Fruit fly (Drosophila melanogaster) whole organism, embryonic: Measurements from ENCODE around the gene CG14646.

Experiments used
- ATbp ChIP-seq: fragments of 200-800 bp; sonication (Bioruptor generic); optimal IDR thresholded peaks from 2 replicates; lab custom pipeline; 2017; ENCODE audit warnings: missing biosample characterization, mild to moderate bottlenecking, missing genetic modification characterization, missing genetic modification reagents
- Ada2b ChIP-seq: fragments of 200-800 bp; sonication (Bioruptor generic); IDR thresholded peaks from 2 replicates; pipeline ENCODE4 v1.3.6; 2022; ENCODE audit warnings: missing biosample characterization, missing genetic modification characterization
- Atf6 ChIP-seq: fragments of 200-800 bp; sonication (Bioruptor generic); IDR thresholded peaks from 2 replicates; pipeline ENCODE4 v1.3.6; 2022; ENCODE audit warnings: missing biosample characterization, missing genetic modification characterization
- B-H1 ChIP-seq: fragments of 200-800 bp; sonication (Bioruptor generic); IDR thresholded peaks from 3 replicates; pipeline ENCODE4 v1.3.6; 2022; ENCODE audit warnings: missing biosample characterization, missing genetic modification characterization
- Bteb2 ChIP-seq: fragments of 200-800 bp; sonication (Bioruptor generic); optimal IDR thresholded peaks from 2 replicates; lab custom pipeline; 2016; ENCODE audit warnings: missing biosample characterization, missing genetic modification characterization
- CG10209 ChIP-seq: fragments of 200-800 bp; sonication (Bioruptor generic); optimal IDR thresholded peaks from 3 replicates; lab custom pipeline; 2017; ENCODE audit warnings: missing biosample characterization, mild to moderate bottlenecking, missing genetic modification characterization, missing genetic modification reagents
- CG10274 ChIP-seq: fragments of 200-800 bp; sonication (Bioruptor generic); optimal IDR thresholded peaks from 3 replicates; lab custom pipeline; 2017; ENCODE audit warnings: missing biosample characterization, mild to moderate bottlenecking, missing genetic modification characterization
- CG11247 ChIP-seq: fragments of 200-800 bp; sonication (Bioruptor generic); IDR thresholded peaks from 2 replicates; pipeline ENCODE4 v1.3.6; 2022; ENCODE audit warnings: missing biosample characterization, missing genetic modification characterization
- CG12155 ChIP-seq: fragments of 200-800 bp; sonication (Bioruptor generic); optimal IDR thresholded peaks from 3 replicates; lab custom pipeline; 2016; ENCODE audit warnings: missing biosample characterization, missing genetic modification characterization
- CG13424 ChIP-seq: fragments of 200-800 bp; sonication (Bioruptor generic); optimal IDR thresholded peaks from 2 replicates; lab custom pipeline; 2019; ENCODE audit warnings: missing biosample characterization, mild to moderate bottlenecking, missing genetic modification characterization, moderate library complexity
- CG17568 ChIP-seq: fragments of 200-800 bp; sonication (Bioruptor generic); optimal IDR thresholded peaks from 2 replicates; lab custom pipeline; 2018; ENCODE audit warnings: missing biosample characterization, mild to moderate bottlenecking, missing genetic modification characterization, moderate library complexity
- CG2712 ChIP-seq: fragments of 200-800 bp; optimal IDR thresholded peaks from 3 replicates; lab custom pipeline; 2019; ENCODE audit warnings: missing biosample characterization, mild to moderate bottlenecking, missing genetic modification characterization, moderate library complexity
- CG3163 ChIP-seq: fragments of 200-800 bp; sonication (Bioruptor generic); optimal IDR thresholded peaks from 3 replicates; lab custom pipeline; 2016; ENCODE audit warnings: missing biosample characterization, missing genetic modification characterization
- CG32532 ChIP-seq: fragments of 200-800 bp; sonication (Bioruptor generic); IDR thresholded peaks from 2 replicates; pipeline ENCODE4 v1.3.6; 2022; ENCODE audit warnings: missing biosample characterization, missing genetic modification characterization
- CG33213 ChIP-seq: fragments of 200-800 bp; sonication (Bioruptor generic); optimal IDR thresholded peaks from 3 replicates; lab custom pipeline; 2016; ENCODE audit warnings: missing biosample characterization, missing genetic modification characterization
- CG34376 ChIP-seq: fragments of 200-800 bp; sonication (Bioruptor generic); optimal IDR thresholded peaks from 2 replicates; lab custom pipeline; 2018; ENCODE audit warnings: missing biosample characterization, mild to moderate bottlenecking, missing genetic modification characterization
- CG34422 ChIP-seq: fragments of 200-800 bp; sonication (Bioruptor generic); IDR thresholded peaks from 3 replicates; pipeline ENCODE4 v1.3.6; 2022; ENCODE audit warnings: missing biosample characterization, missing genetic modification characterization
- CG4282 ChIP-seq: fragments of 200-800 bp; sonication (Bioruptor generic); optimal IDR thresholded peaks from 2 replicates; lab custom pipeline; 2016; ENCODE audit warnings: missing biosample characterization, missing genetic modification characterization
- CG4424 ChIP-seq: fragments of 200-800 bp; sonication (Bioruptor generic); optimal IDR thresholded peaks from 3 replicates; lab custom pipeline; 2016; ENCODE audit warnings: missing biosample characterization, missing genetic modification characterization
- CG6813 ChIP-seq: fragments of 200-800 bp; sonication (Bioruptor generic); optimal IDR thresholded peaks from 2 replicates; lab custom pipeline; 2017; ENCODE audit warnings: missing biosample characterization, missing genetic modification characterization, mild to moderate bottlenecking, moderate library complexity, missing genetic modification reagents
- CG7928 ChIP-seq: fragments of 200-800 bp; sonication (Bioruptor generic); optimal IDR thresholded peaks from 2 replicates; lab custom pipeline; 2017; ENCODE audit warnings: missing biosample characterization, mild to moderate bottlenecking, missing genetic modification characterization
- CG8089 ChIP-seq: fragments of 200-800 bp; sonication (Bioruptor generic); optimal IDR thresholded peaks from 3 replicates; lab custom pipeline; 2016; ENCODE audit warnings: missing biosample characterization, missing genetic modification characterization
- CG8359 ChIP-seq: fragments of 200-800 bp; sonication (Bioruptor generic); optimal IDR thresholded peaks from 2 replicates; lab custom pipeline; 2017; ENCODE audit warnings: missing biosample characterization, mild to moderate bottlenecking, missing genetic modification characterization, borderline replicate concordance
- CG9215 ChIP-seq: fragments of 200-800 bp; sonication (Bioruptor generic); IDR thresholded peaks from 2 replicates; pipeline ENCODE4 v1.3.6; 2022; ENCODE audit warnings: missing biosample characterization, missing genetic modification characterization
- CoRest ChIP-seq: fragments of 200-800 bp; sonication (Bioruptor generic); optimal IDR thresholded peaks from 3 replicates; lab custom pipeline; 2018; ENCODE audit warnings: missing biosample characterization, mild to moderate bottlenecking, missing genetic modification characterization, moderate library complexity
- Dll ChIP-seq: fragments of 200-800 bp; sonication (Bioruptor generic); IDR thresholded peaks from 4 replicates; pipeline ENCODE4 v1.3.6; 2022; ENCODE audit warnings: missing biosample characterization, missing genetic modification characterization; ENCODE audit not compliant: partially characterized antibody
- Doc2 ChIP-seq: fragments of 200-800 bp; sonication (Bioruptor generic); IDR thresholded peaks from 2 replicates; pipeline ENCODE4 v1.3.6; 2022; ENCODE audit warnings: missing biosample characterization, missing genetic modification characterization
- E2f1 ChIP-seq: fragments of 200-800 bp; sonication (Bioruptor generic); IDR thresholded peaks from 2 replicates; pipeline ENCODE4 v1.3.6; 2022; ENCODE audit warnings: missing biosample characterization, missing genetic modification characterization
- NC2β ChIP-seq: fragments of 200-800 bp; sonication (Bioruptor generic); optimal IDR thresholded peaks from 2 replicates; lab custom pipeline; 2016; ENCODE audit warnings: missing biosample characterization, missing genetic modification characterization
- Six4 ChIP-seq: fragments of 200-800 bp; sonication (Bioruptor generic); optimal IDR thresholded peaks from 2 replicates; lab custom pipeline; 2016; ENCODE audit warnings: missing biosample characterization, missing genetic modification characterization
- TFAM ChIP-seq: fragments of 200-800 bp; sonication (Bioruptor generic); optimal IDR thresholded peaks from 2 replicates; lab custom pipeline; 2017; ENCODE audit warnings: missing biosample characterization, missing genetic modification characterization, inconsistent platforms
- bsh ChIP-seq, 2 experiments: fragments of 200-800 bp; sonication (Bioruptor generic); optimal IDR thresholded peaks; 2 replicates each; lab custom pipeline; 2017 to 2018; ENCODE audit warnings: mild to moderate bottlenecking in 2 of 2, missing biosample characterization in 2 of 2, missing genetic modification characterization in 2 of 2, moderate library complexity in 1 of 2
- cad ChIP-seq: fragments of >200 bp; optimal IDR thresholded peaks from 2 replicates; lab custom pipeline; 2017; ENCODE audit warnings: missing biosample characterization, missing genetic modification characterization
- cas ChIP-seq: fragments of 200-800 bp; sonication (Bioruptor generic); IDR thresholded peaks from 2 replicates; pipeline ENCODE4 v1.3.6; 2022; ENCODE audit warnings: missing biosample characterization, missing genetic modification characterization
- danr ChIP-seq: fragments of 200-800 bp; sonication (Bioruptor generic); IDR thresholded peaks from 2 replicates; pipeline ENCODE4 v1.3.6; 2022; ENCODE audit warnings: missing biosample characterization, missing genetic modification characterization
- en ChIP-seq: fragments of 200-800 bp; sonication (Bioruptor generic); optimal IDR thresholded peaks from 2 replicates; lab custom pipeline; 2016; ENCODE audit warnings: missing biosample characterization, missing genetic modification characterization
- eve ChIP-seq, 2 experiments: fragments of >200 bp; optimal IDR thresholded peaks; 2 replicates each; lab custom pipeline; 2017; ENCODE audit warnings: missing biosample characterization in 2 of 2, missing genetic modification characterization in 2 of 2
- gem ChIP-seq: fragments of 200-800 bp; sonication (Bioruptor generic); optimal IDR thresholded peaks from 2 replicates; lab custom pipeline; 2019; ENCODE audit warnings: missing biosample characterization, mild to moderate bottlenecking, missing genetic modification characterization, moderate library complexity
- lilli ChIP-seq: fragments of 200-800 bp; sonication (Bioruptor generic); optimal IDR thresholded peaks from 3 replicates; lab custom pipeline; 2016; ENCODE audit warnings: missing biosample characterization, missing genetic modification characterization
- mld ChIP-seq: fragments of 200-800 bp; sonication (Bioruptor generic); IDR thresholded peaks from 3 replicates; pipeline ENCODE4 v1.3.6; 2022; ENCODE audit warnings: missing biosample characterization, missing genetic modification characterization; ENCODE audit not compliant: partially characterized antibody
- p53 ChIP-seq: fragments of 200-800 bp; sonication (Bioruptor generic); optimal IDR thresholded peaks from 2 replicates; lab custom pipeline; 2016; ENCODE audit warnings: missing biosample characterization, missing genetic modification characterization
- pan ChIP-seq, 4 experiments: fragments of >200 bp in 3 of 4; fragments of 200-800 bp in 1 of 4; sonication (Bioruptor generic) in 1 of 4; optimal IDR thresholded peaks in 3 of 4; IDR thresholded peaks in 1 of 4; 2 replicates each; pipeline versions ENCODE4 v1.3.6 to Lab custom; 2017 to 2022; ENCODE audit warnings: missing biosample characterization in 2 of 4, missing genetic modification characterization in 2 of 4, mixed read lengths in 1 of 4
- pros ChIP-seq: fragments of 200-800 bp; sonication (Bioruptor generic); optimal IDR thresholded peaks from 3 replicates; lab custom pipeline; 2019; ENCODE audit warnings: missing biosample characterization, mild to moderate bottlenecking, missing genetic modification characterization, moderate library complexity
- sc ChIP-seq, 3 experiments: fragments of >200 bp in 2 of 3; fragments of 200-800 bp in 1 of 3; sonication (Bioruptor generic) in 1 of 3; optimal IDR thresholded peaks; 2 replicates in 2 of 3; 3 replicates in 1 of 3; lab custom pipeline; 2017; ENCODE audit warnings: mild to moderate bottlenecking in 1 of 3, missing biosample characterization in 1 of 3, missing genetic modification characterization in 1 of 3, missing genetic modification reagents in 1 of 3
- schlank ChIP-seq: fragments of 200-800 bp; sonication (Bioruptor generic); optimal IDR thresholded peaks from 2 replicates; lab custom pipeline; 2018; ENCODE audit warnings: missing biosample characterization, mild to moderate bottlenecking, missing genetic modification characterization
- tx ChIP-seq: fragments of 200-800 bp; sonication (Bioruptor generic); optimal IDR thresholded peaks from 2 replicates; lab custom pipeline; 2016; ENCODE audit warnings: missing biosample characterization, missing genetic modification characterization
- wek ChIP-seq: fragments of 200-800 bp; sonication (Bioruptor generic); optimal IDR thresholded peaks from 3 replicates; lab custom pipeline; 2018; ENCODE audit warnings: missing biosample characterization, mild to moderate bottlenecking, missing genetic modification characterization, moderate library complexity

CG14646 gene

dm6 chr3R:4378363-4379354, 11.5 kb upstream of the CG14646 start, which contains the start of gene Sfxn1-3 (continued):
- TF ChIP-seq CG13424 (tag; lab: Kevin White, UChicago) (no peak), Ada2b (GFP tag; lab: Robert Waterston, UW) (peak; percentile 37; the same call in 1 of the 2 replicates), mld (no peak), B-H1 (no peak), pan (optimal IDR thresholded peaks at IDR 0.05; lab: Kevin White, UChicago) (no peak), pan (GFP tag; optimal IDR thresholded peaks at IDR 0.05 in 1 of 2, IDR thresholded peaks at IDR 0.05 in 1 of 2) (no peak), CG3163 (GFP tag; lab: Kevin White, UChicago) (peak; percentile 47), Atf6 (peak; percentile 24), p53 (GFP tag; lab: Kevin White, UChicago) (no peak), pros (GFP tag; lab: Kevin White, UChicago) (peak; percentile 65), CG33213 (no peak), wek (peak; percentile 97), Dll (GFP tag; lab: Robert Waterston, UW) (no peak), CG10274 (GFP tag; lab: Kevin White, UChicago) (no peak), lilli (peak; percentile 43), CG8359 (no peak), schlank (tag; lab: Kevin White, UChicago) (no peak), E2f1 (GFP tag; lab: Robert Waterston, UW) (no peak; the same call in 1 of the 2 replicates), CG2712 (tag; lab: Kevin White, UChicago) (peak; percentile 21), bsh (GFP tag; optimal IDR thresholded peaks at IDR 0.05; lab: Kevin White, UChicago) (peak; percentile 26 to 42), NC2β (GFP tag; lab: Kevin White, UChicago) (no peak), CG4282 (peak; percentile 38), gem (peak; percentile 61), CG34422 (GFP tag; lab: Robert Waterston, UW) (peak; percentile 79; the same call in 2 of the 3 replicates), sc (optimal IDR thresholded peaks at IDR 0.05; lab: Kevin White, UChicago) (no peak), sc (GFP tag; optimal IDR thresholded peaks at IDR 0.05; lab: Kevin White, UChicago) (no peak), CG12155 (GFP tag; lab: Kevin White, UChicago) (no peak), CG11247 (no peak), Six4 (no peak), cas (GFP tag; lab: Robert Waterston, UW) (no peak), cad (no peak), tx (GFP tag; lab: Kevin White, UChicago) (no peak), eve (GFP tag; optimal IDR thresholded peaks at IDR 0.05; lab: Kevin White, UChicago) (no peak), CG10209 (GFP tag; lab: Kevin White, UChicago) (peak; percentile 22), CoRest (tag; lab: Kevin White, UChicago) (peak; percentile 23), CG17568 (GFP tag; lab: Kevin White, UChicago) (no peak), CG8089 (GFP tag; lab: Kevin White, UChicago) (no peak), Bteb2 (GFP tag; lab: Kevin White, UChicago) (no peak), Doc2 (GFP tag; lab: Robert Waterston, UW) (no peak), CG32532 (peak; percentile 65), TFAM (GFP tag; lab: Kevin White, UChicago) (no peak), CG34376 (GFP tag; lab: Kevin White, UChicago) (peak; percentile 98), CG6813 (GFP tag; lab: Kevin White, UChicago) (peak; percentile 11), ATbp (GFP tag; lab: Kevin White, UChicago) (no peak), CG4424 (GFP tag; lab: Kevin White, UChicago) (no peak), CG7928 (GFP tag; lab: Kevin White, UChicago) (peak; percentile 84), danr (GFP tag; lab: Robert Waterston, UW) (no peak), en (GFP tag; lab: Kevin White, UChicago) (no peak), CG9215 (GFP tag; lab: Robert Waterston, UW) (no peak)
